Worm (Caenorhabditis elegans) whole organism, L1 larva: ENCODE measurements around the gene bud-31.

Source experiments
- C16A3.4 ChIP-seq: fragments of 150-350 bp; optimal IDR thresholded peaks from 2 replicates; lab custom pipeline; 2014; ENCODE audit warnings: missing biosample characterization, missing genetic modification characterization
- F16B12.6 ChIP-seq: fragments of 150-350 bp; optimal IDR thresholded peaks from 2 replicates; lab custom pipeline; 2014; ENCODE audit warnings: missing biosample characterization, missing genetic modification characterization
- aha-1 ChIP-seq: fragments of 150-350 bp; optimal IDR thresholded peaks from 2 replicates; lab custom pipeline; 2014; ENCODE audit warnings: missing biosample characterization, missing genetic modification characterization
- alr-1 ChIP-seq: fragments of 200-800 bp; sonication (Bioruptor generic); optimal IDR thresholded peaks from 2 replicates; lab custom pipeline; 2018; ENCODE audit warnings: borderline replicate concordance, mild to moderate bottlenecking, missing genetic modification characterization, missing compliant biosample characterization
- aly-2 ChIP-seq: fragments of 150-350 bp; optimal IDR thresholded peaks from 2 replicates; lab custom pipeline; 2014; ENCODE audit warnings: missing biosample characterization, missing genetic modification characterization
- ceh-63 ChIP-seq: fragments of 200-800 bp; sonication (Bioruptor generic); optimal IDR thresholded peaks from 2 replicates; lab custom pipeline; 2018; ENCODE audit warnings: mild to moderate bottlenecking, missing genetic modification characterization, missing compliant biosample characterization
- ceh-8 ChIP-seq: fragments of 200-800 bp; sonication (Bioruptor generic); optimal IDR thresholded peaks from 2 replicates; lab custom pipeline; 2018; ENCODE audit warnings: mild to moderate bottlenecking, missing genetic modification characterization, moderate library complexity, missing compliant biosample characterization
- ceh-88 ChIP-seq: fragments of 200-800 bp; sonication (Bioruptor generic); IDR thresholded peaks from 2 replicates; pipeline ENCODE4 v1.3.6; 2022; ENCODE audit warnings: missing genetic modification characterization, missing compliant biosample characterization
- ceh-90 ChIP-seq: sonication (generic microtip); optimal IDR thresholded peaks from 2 replicates; lab custom pipeline; 2016; ENCODE audit warnings: missing genetic modification characterization, missing compliant biosample characterization
- ces-1 ChIP-seq: fragments of 150-350 bp; optimal IDR thresholded peaks from 2 replicates; lab custom pipeline; 2014; ENCODE audit warnings: missing biosample characterization, missing genetic modification reagents, missing genetic modification characterization
- dpl-1 ChIP-seq, 3 experiments: fragments of 150-350 bp in 2 of 3; sonication (generic microtip) in 1 of 3; optimal IDR thresholded peaks; 2 replicates each; lab custom pipeline; 2014 to 2017; ENCODE audit warnings: missing biosample characterization in 3 of 3, missing genetic modification characterization in 3 of 3, missing genetic modification reagents in 3 of 3
- efl-3 ChIP-seq: fragments of 200-800 bp; sonication (Bioruptor generic); optimal IDR thresholded peaks from 2 replicates; lab custom pipeline; 2018; ENCODE audit warnings: mild to moderate bottlenecking, missing genetic modification characterization, missing compliant biosample characterization
- egl-27 ChIP-seq, 2 experiments: fragments of 150-350 bp in 1 of 2; sonication (generic microtip); optimal IDR thresholded peaks; 3 replicates each; lab custom pipeline; 2017 to 2018; ENCODE audit warnings: missing biosample characterization in 2 of 2, missing genetic modification characterization in 2 of 2, missing genetic modification reagents in 2 of 2
- ets-5 ChIP-seq: fragments of 200-800 bp; sonication (Bioruptor generic); IDR thresholded peaks from 2 replicates; pipeline ENCODE4 v1.3.6; 2022; ENCODE audit warnings: missing genetic modification characterization, missing compliant biosample characterization
- fkh-8 ChIP-seq: sonication (generic microtip); optimal IDR thresholded peaks from 2 replicates; lab custom pipeline; 2016; ENCODE audit warnings: mild to moderate bottlenecking, missing genetic modification characterization, missing compliant biosample characterization
- fos-1 ChIP-seq: fragments of 150-350 bp; optimal IDR thresholded peaks from 2 replicates; lab custom pipeline; 2014; ENCODE audit warnings: missing biosample characterization, missing genetic modification characterization
- hlh-4 ChIP-seq: sonication (generic microtip); optimal IDR thresholded peaks from 2 replicates; lab custom pipeline; 2016; ENCODE audit warnings: mild to moderate bottlenecking, missing genetic modification characterization, missing compliant biosample characterization
- hpl-2 ChIP-seq: fragments of 150-350 bp; optimal IDR thresholded peaks from 2 replicates; lab custom pipeline; 2014; ENCODE audit warnings: missing biosample characterization, missing genetic modification reagents, missing genetic modification characterization
- irx-1 ChIP-seq: sonication (generic microtip); optimal IDR thresholded peaks from 2 replicates; lab custom pipeline; 2016; ENCODE audit warnings: missing genetic modification characterization, missing compliant biosample characterization
- isw-1 ChIP-seq: fragments of 200-800 bp; sonication (Bioruptor generic); IDR thresholded peaks from 2 replicates; pipeline ENCODE4 v1.3.6; 2022; ENCODE audit warnings: missing genetic modification characterization, missing compliant biosample characterization
- lin-13 ChIP-seq: fragments of 150-350 bp; optimal IDR thresholded peaks from 2 replicates; lab custom pipeline; 2014; ENCODE audit warnings: missing biosample characterization, missing genetic modification reagents, missing genetic modification characterization
- lin-14 ChIP-seq: fragments of 200-800 bp; sonication (Bioruptor generic); optimal IDR thresholded peaks from 2 replicates; lab custom pipeline; 2018; ENCODE audit warnings: mild to moderate bottlenecking, missing genetic modification characterization, moderate library complexity, missing compliant biosample characterization
- lin-15B ChIP-seq: fragments of 150-350 bp; sonication (generic microtip); optimal IDR thresholded peaks from 3 replicates; lab custom pipeline; 2014; ENCODE audit warnings: missing biosample characterization, missing genetic modification characterization
- lir-3 ChIP-seq: sonication (generic microtip); optimal IDR thresholded peaks from 2 replicates; lab custom pipeline; 2016; ENCODE audit warnings: mild to moderate bottlenecking, missing genetic modification characterization, moderate library complexity, missing compliant biosample characterization; ENCODE audit not compliant: poor library complexity
- lsy-2 ChIP-seq, 2 experiments: fragments of 150-350 bp; optimal IDR thresholded peaks; 2 replicates each; lab custom pipeline; 2014; ENCODE audit warnings: missing biosample characterization in 2 of 2, missing genetic modification characterization in 2 of 2
- mdl-1 ChIP-seq, 2 experiments: fragments of 150-350 bp; optimal IDR thresholded peaks; 2 replicates each; lab custom pipeline; 2014 to 2017; ENCODE audit warnings: missing biosample characterization in 2 of 2, missing genetic modification characterization in 2 of 2, inconsistent platforms in 1 of 2
- mef-2 ChIP-seq: fragments of 150-350 bp; optimal IDR thresholded peaks from 2 replicates; lab custom pipeline; 2014; ENCODE audit warnings: missing biosample characterization, missing genetic modification characterization
- mep-1 ChIP-seq: fragments of 150-350 bp; optimal IDR thresholded peaks from 2 replicates; lab custom pipeline; 2014; ENCODE audit warnings: missing biosample characterization, missing genetic modification characterization
- nhr-11 ChIP-seq: fragments of 150-350 bp; optimal IDR thresholded peaks from 2 replicates; lab custom pipeline; 2014; ENCODE audit warnings: missing biosample characterization, missing genetic modification characterization
- nhr-20 ChIP-seq: sonication (generic microtip); optimal IDR thresholded peaks from 2 replicates; lab custom pipeline; 2016; ENCODE audit warnings: mild to moderate bottlenecking, missing genetic modification characterization, missing compliant biosample characterization
- nhr-237 ChIP-seq: fragments of 150-350 bp; optimal IDR thresholded peaks from 2 replicates; lab custom pipeline; 2014; ENCODE audit warnings: missing biosample characterization, missing genetic modification characterization
- nhr-28 ChIP-seq: fragments of 150-350 bp; optimal IDR thresholded peaks from 2 replicates; lab custom pipeline; 2014; ENCODE audit warnings: missing biosample characterization, missing genetic modification characterization
- nhr-47 ChIP-seq: sonication (generic microtip); optimal IDR thresholded peaks from 2 replicates; lab custom pipeline; 2016; ENCODE audit warnings: mild to moderate bottlenecking, missing genetic modification characterization, moderate library complexity, missing compliant biosample characterization
- nhr-76 ChIP-seq: sonication (generic microtip); optimal IDR thresholded peaks from 2 replicates; lab custom pipeline; 2017; ENCODE audit warnings: missing biosample characterization, missing genetic modification characterization
- nhr-77 ChIP-seq: fragments of 150-350 bp; optimal IDR thresholded peaks from 2 replicates; lab custom pipeline; 2014; ENCODE audit warnings: missing biosample characterization, missing genetic modification characterization
- nhr-84 ChIP-seq: sonication (generic microtip); optimal IDR thresholded peaks from 2 replicates; lab custom pipeline; 2017; ENCODE audit warnings: missing biosample characterization, missing genetic modification characterization
- nhr-85 ChIP-seq: sonication (generic microtip); peaks from one replicate; lab custom pipeline; 2016; ENCODE audit warnings: missing genetic modification characterization, inconsistent platforms, missing compliant biosample characterization
- nhr-90 ChIP-seq: sonication (generic microtip); optimal IDR thresholded peaks from 2 replicates; lab custom pipeline; 2016; ENCODE audit warnings: mild to moderate bottlenecking, missing genetic modification characterization, missing compliant biosample characterization; ENCODE audit not compliant: poor library complexity
- pax-3 ChIP-seq: fragments of 200-800 bp; sonication (Bioruptor generic); optimal IDR thresholded peaks from 2 replicates; lab custom pipeline; 2018; ENCODE audit warnings: mild to moderate bottlenecking, missing genetic modification characterization, moderate library complexity, missing compliant biosample characterization
- pqm-1 ChIP-seq: sonication (generic microtip); optimal IDR thresholded peaks from 3 replicates; lab custom pipeline; 2017; ENCODE audit warnings: missing biosample characterization, missing genetic modification characterization
- rnt-1 ChIP-seq: sonication (generic microtip); optimal IDR thresholded peaks from 2 replicates; lab custom pipeline; 2016; ENCODE audit warnings: mild to moderate bottlenecking, missing genetic modification characterization, moderate library complexity, missing compliant biosample characterization
- sox-4 ChIP-seq: sonication (generic microtip); optimal IDR thresholded peaks from 2 replicates; lab custom pipeline; 2016; ENCODE audit warnings: missing genetic modification characterization, missing compliant biosample characterization
- sptf-1 ChIP-seq: fragments of 150-350 bp; optimal IDR thresholded peaks from 2 replicates; lab custom pipeline; 2014; ENCODE audit warnings: missing biosample characterization, missing genetic modification characterization
- sup-37 ChIP-seq: fragments of 200-800 bp; sonication (Bioruptor generic); optimal IDR thresholded peaks from 2 replicates; lab custom pipeline; 2018; ENCODE audit warnings: mild to moderate bottlenecking, missing genetic modification characterization, missing compliant biosample characterization
- swsn-7 ChIP-seq: sonication (generic microtip); optimal IDR thresholded peaks from 2 replicates; lab custom pipeline; 2016; ENCODE audit warnings: missing genetic modification characterization, missing compliant biosample characterization
- tbx-2 ChIP-seq: sonication (generic microtip); optimal IDR thresholded peaks from 2 replicates; lab custom pipeline; 2016; ENCODE audit warnings: missing genetic modification characterization, missing compliant biosample characterization
- tlp-1 ChIP-seq: fragments of 150-350 bp; optimal IDR thresholded peaks from 2 replicates; lab custom pipeline; 2014; ENCODE audit warnings: missing biosample characterization, missing genetic modification characterization
- unc-130 ChIP-seq: fragments of 150-350 bp; optimal IDR thresholded peaks from 2 replicates; lab custom pipeline; 2017; ENCODE audit warnings: missing biosample characterization, missing genetic modification characterization, inconsistent platforms
- unc-30 ChIP-seq: sonication (generic microtip); optimal IDR thresholded peaks from 2 replicates; lab custom pipeline; 2017; ENCODE audit warnings: missing biosample characterization, missing genetic modification characterization
- unc-98 ChIP-seq: fragments of 200-800 bp; sonication (Bioruptor generic); IDR thresholded peaks from 2 replicates; pipeline ENCODE4 v1.3.6; 2022; ENCODE audit warnings: missing genetic modification characterization, missing compliant biosample characterization
- vab-15 ChIP-seq: sonication (generic microtip); optimal IDR thresholded peaks from 2 replicates; lab custom pipeline; 2017; ENCODE audit warnings: missing genotype, mild to moderate bottlenecking, missing genetic modification characterization, missing compliant biosample characterization
- zag-1 ChIP-seq: fragments of 150-350 bp; optimal IDR thresholded peaks from 2 replicates; lab custom pipeline; 2014; ENCODE audit warnings: missing biosample characterization, missing genetic modification characterization
- zip-4 ChIP-seq: fragments of 200-800 bp; sonication (Bioruptor generic); optimal IDR thresholded peaks from 2 replicates; lab custom pipeline; 2018; ENCODE audit warnings: mild to moderate bottlenecking, missing genetic modification characterization, moderate library complexity, missing compliant biosample characterization

Gene bud-31

DNA sequence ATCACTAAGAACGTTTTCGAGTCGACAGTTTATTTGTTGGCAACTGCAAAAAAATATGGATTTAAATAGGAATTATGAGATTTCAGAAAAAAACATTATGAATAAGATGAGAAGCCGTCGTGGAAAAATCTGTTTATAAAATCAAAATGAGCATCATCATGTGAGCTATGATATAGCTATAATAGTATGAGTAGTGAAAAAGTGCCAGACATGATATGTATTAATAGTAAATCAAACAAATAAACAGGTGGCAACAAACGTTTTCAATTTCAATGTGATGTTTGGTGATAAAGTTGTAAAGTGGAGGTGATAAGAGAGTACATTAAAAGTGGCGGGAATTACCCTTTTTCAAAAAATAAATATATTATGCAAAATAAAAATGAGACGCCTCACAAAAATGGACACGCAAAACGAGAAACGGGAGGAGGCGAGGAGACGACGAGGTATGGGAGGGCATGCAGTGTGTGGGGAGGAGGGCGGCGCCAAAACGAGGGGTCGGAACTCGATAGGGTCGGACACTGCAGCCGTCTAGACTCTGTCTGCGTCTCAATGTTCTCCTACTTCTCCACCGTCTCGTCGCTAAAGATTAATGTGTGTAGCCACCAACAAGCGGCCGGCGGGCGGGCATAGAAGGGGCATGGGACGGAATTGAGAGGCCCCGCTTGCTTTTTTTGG, 28.6 kb downstream of the bud-31 start, which contains the start of gene C07A9.9 (continued):
- TF ChIP-seq zag-1 (tag; lab: Kevin White, UChicago) = no peak
- no peak for TF ChIP-seq ces-1 (GFP tag; lab: Kevin White, UChicago)
- TF ChIP-seq lin-13 (GFP tag; lab: Kevin White, UChicago) = no peak
- peak in 2 of 3 experiments; percentile 13 to 51 for TF ChIP-seq dpl-1 (GFP tag; optimal IDR thresholded peaks at IDR 0.05; lab: Kevin White, UChicago)
- no peak for TF ChIP-seq hlh-4 (tag; lab: Kevin White, UChicago)
- no peak for TF ChIP-seq nhr-84 (tag; lab: Kevin White, UChicago)
- no peak for TF ChIP-seq aly-2 (tag; lab: Kevin White, UChicago)
- peak; percentile 62 for TF ChIP-seq tbx-2
- peak; percentile 31 for TF ChIP-seq mep-1 (tag; lab: Kevin White, UChicago)
- peak; percentile 69 for TF ChIP-seq nhr-77 (tag; lab: Kevin White, UChicago)
- peak; percentile 57 for TF ChIP-seq rnt-1 (tag; lab: Kevin White, UChicago)
- TF ChIP-seq unc-30 = no peak
- peak; percentile 44 for TF ChIP-seq isw-1 (GFP tag; lab: Robert Waterston, UW)
- TF ChIP-seq ceh-88 (GFP tag; lab: Robert Waterston, UW) = no peak
- TF ChIP-seq F16B12.6 = peak; percentile 23
- no peak for TF ChIP-seq nhr-76 (tag; lab: Kevin White, UChicago)
- no peak for TF ChIP-seq nhr-237
- TF ChIP-seq unc-98 (GFP tag; lab: Robert Waterston, UW) = no peak
- peak; percentile 57 for TF ChIP-seq fos-1 (tag; lab: Kevin White, UChicago)
- no peak for TF ChIP-seq aha-1 (tag; lab: Kevin White, UChicago)
- TF ChIP-seq lir-3 (tag; lab: Kevin White, UChicago) = peak; percentile 15
- TF ChIP-seq nhr-90 (tag; lab: Kevin White, UChicago) = peak; percentile 51
- TF ChIP-seq tlp-1 (tag; lab: Kevin White, UChicago) = no peak
- TF ChIP-seq pqm-1 (tag; lab: Kevin White, UChicago) = no peak
- TF ChIP-seq mef-2 (tag; lab: Kevin White, UChicago) = no peak
- no peak for TF ChIP-seq lin-15B (tag; lab: Kevin White, UChicago)
- TF ChIP-seq nhr-20 (tag; lab: Kevin White, UChicago) = peak; percentile 79
- TF ChIP-seq fkh-8 (tag; lab: Kevin White, UChicago) = peak; percentile 84
- no peak for TF ChIP-seq vab-15 (tag; lab: Kevin White, UChicago)
- peak; percentile 96 for TF ChIP-seq lin-14 (GFP tag; lab: Kevin White, UChicago)
- TF ChIP-seq egl-27 (tag; optimal IDR thresholded peaks at IDR 0.05; lab: Kevin White, UChicago) = peak in 1 of 2 experiments; percentile 33
- TF ChIP-seq irx-1 = peak; percentile 50
- TF ChIP-seq ceh-90 (tag; lab: Kevin White, UChicago) = no peak
- peak; percentile 73 for TF ChIP-seq nhr-47
- TF ChIP-seq hpl-2 (GFP tag; lab: Kevin White, UChicago) = no peak
- no peak for TF ChIP-seq ceh-8
- TF ChIP-seq lsy-2 (tag; optimal IDR thresholded peaks at IDR 0.05; lab: Kevin White, UChicago) = peak; percentile 44 to 67
- no peak for TF ChIP-seq nhr-11 (tag; lab: Kevin White, UChicago)
- peak; percentile 67 for TF ChIP-seq swsn-7 (tag; lab: Kevin White, UChicago)
- TF ChIP-seq ceh-63 (GFP tag; lab: Kevin White, UChicago) = no peak
- TF ChIP-seq sup-37 (GFP tag; lab: Kevin White, UChicago) = no peak
- TF ChIP-seq alr-1 = no peak
- TF ChIP-seq sox-4 = no peak
- no peak for TF ChIP-seq unc-130 (tag; lab: Kevin White, UChicago)
- TF ChIP-seq pax-3 (tag; lab: Kevin White, UChicago) = no peak
- peak; percentile 86 for TF ChIP-seq nhr-85
- TF ChIP-seq C16A3.4 (tag; lab: Kevin White, UChicago) = peak; percentile 42
- no peak for TF ChIP-seq sptf-1 (tag; lab: Kevin White, UChicago)
- peak; percentile 36 to 61 for TF ChIP-seq mdl-1 (tag; optimal IDR thresholded peaks at IDR 0.05; lab: Kevin White, UChicago)
- no peak for TF ChIP-seq nhr-28 (tag; lab: Kevin White, UChicago)
- TF ChIP-seq ets-5 (GFP tag; lab: Robert Waterston, UW) = no peak
- TF ChIP-seq efl-3 (GFP tag; lab: Kevin White, UChicago) = peak; percentile 6
- no peak for TF ChIP-seq zip-4 (GFP tag; lab: Kevin White, UChicago)
